Fruit fly (Drosophila melanogaster) whole organism, pupa: ENCODE results near the gene Sulf1.

Source experiments
- CG10348 ChIP-seq: fragments of 200-800 bp; sonication (Bioruptor generic); IDR thresholded peaks from 2 replicates; pipeline ENCODE4 v1.3.6; 2022; ENCODE audit warnings: missing biosample characterization, missing genetic modification characterization
- CG12605 ChIP-seq: fragments of 200-800 bp; sonication (Bioruptor generic); IDR thresholded peaks from 2 replicates; pipeline ENCODE4 v1.3.6; 2022; ENCODE audit warnings: missing biosample characterization, missing genetic modification characterization
- CG13204 ChIP-seq: fragments of 200-800 bp; sonication (Bioruptor generic); optimal IDR thresholded peaks from 2 replicates; lab custom pipeline; 2018; ENCODE audit warnings: missing biosample characterization, mild to moderate bottlenecking, missing genetic modification characterization, moderate library complexity
- CG14655 ChIP-seq: fragments of 200-800 bp; sonication (Bioruptor generic); optimal IDR thresholded peaks from 3 replicates; lab custom pipeline; 2017; ENCODE audit warnings: mild to moderate bottlenecking, missing biosample characterization, missing genetic modification reagents, missing genetic modification characterization
- CG15710 ChIP-seq: fragments of 200-800 bp; sonication (Bioruptor generic); optimal IDR thresholded peaks from 2 replicates; lab custom pipeline; 2018; ENCODE audit warnings: missing biosample characterization, mild to moderate bottlenecking, missing genetic modification characterization, moderate library complexity
- CG17806 ChIP-seq: fragments of 200-800 bp; sonication (Bioruptor generic); optimal IDR thresholded peaks from 2 replicates; lab custom pipeline; 2018; ENCODE audit warnings: missing biosample characterization, mild to moderate bottlenecking, missing genetic modification characterization, moderate library complexity
- CG32121 ChIP-seq: fragments of 200-800 bp; sonication (Bioruptor generic); IDR thresholded peaks from 2 replicates; pipeline ENCODE4 v1.3.6; 2022; ENCODE audit warnings: missing biosample characterization, missing genetic modification characterization
- CG34367 ChIP-seq: fragments of 200-800 bp; sonication (Bioruptor generic); optimal IDR thresholded peaks from 2 replicates; lab custom pipeline; 2018; ENCODE audit warnings: missing biosample characterization, mild to moderate bottlenecking, missing genetic modification characterization
- CG4496 ChIP-seq: fragments of 200-800 bp; sonication (Bioruptor generic); IDR thresholded peaks from 3 replicates; pipeline ENCODE4 v1.3.6; 2022; ENCODE audit warnings: missing biosample characterization, missing genetic modification characterization
- CG8159 ChIP-seq: fragments of 200-800 bp; sonication (Bioruptor generic); optimal IDR thresholded peaks from 3 replicates; lab custom pipeline; 2018; ENCODE audit warnings: missing biosample characterization, mild to moderate bottlenecking, missing genetic modification characterization, moderate library complexity
- CG8301 ChIP-seq: fragments of 200-800 bp; sonication (Bioruptor generic); optimal IDR thresholded peaks from 2 replicates; lab custom pipeline; 2018; ENCODE audit warnings: missing biosample characterization, mild to moderate bottlenecking, missing genetic modification characterization
- CG9948 ChIP-seq: fragments of 200-800 bp; sonication (Bioruptor generic); optimal IDR thresholded peaks from 2 replicates; lab custom pipeline; 2018; ENCODE audit warnings: missing biosample characterization, mild to moderate bottlenecking, missing genetic modification characterization, moderate library complexity
- D1 ChIP-seq: fragments of 200-800 bp; sonication (Bioruptor generic); optimal IDR thresholded peaks from 2 replicates; lab custom pipeline; 2018; ENCODE audit warnings: missing biosample characterization, mild to moderate bottlenecking, missing genetic modification characterization, moderate library complexity
- EcR ChIP-seq: fragments of 200-800 bp; sonication (Bioruptor generic); optimal IDR thresholded peaks from 3 replicates; lab custom pipeline; 2019; ENCODE audit warnings: missing biosample characterization, missing genetic modification characterization, mild to moderate bottlenecking, moderate library complexity, missing genetic modification reagents
- Ets98B ChIP-seq: fragments of 200-800 bp; sonication (Bioruptor generic); IDR thresholded peaks from 2 replicates; pipeline ENCODE4 v1.3.6; 2022; ENCODE audit warnings: missing biosample characterization, missing genetic modification characterization
- Pif1A ChIP-seq: fragments of 200-800 bp; sonication (Bioruptor generic); optimal IDR thresholded peaks from 3 replicates; lab custom pipeline; 2016; ENCODE audit warnings: missing biosample characterization, missing genetic modification characterization
- Pif1B ChIP-seq: fragments of 200-800 bp; sonication (Bioruptor generic); optimal IDR thresholded peaks from 3 replicates; lab custom pipeline; 2016; ENCODE audit warnings: missing biosample characterization, missing genetic modification characterization
- Snoo ChIP-seq: fragments of 200-800 bp; sonication (Bioruptor generic); optimal IDR thresholded peaks from 3 replicates; lab custom pipeline; 2017; ENCODE audit warnings: missing biosample characterization, mild to moderate bottlenecking, missing genetic modification characterization, inconsistent platforms
- fd96Ca ChIP-seq: fragments of 200-800 bp; sonication (Bioruptor generic); IDR thresholded peaks from 3 replicates; pipeline ENCODE4 v1.3.6; 2022; ENCODE audit warnings: missing biosample characterization, missing genetic modification characterization
- gl ChIP-seq: fragments of 200-800 bp; sonication (Bioruptor generic); optimal IDR thresholded peaks from 2 replicates; lab custom pipeline; 2018; ENCODE audit warnings: missing biosample characterization, mild to moderate bottlenecking, missing genetic modification characterization
- rn ChIP-seq: fragments of 200-800 bp; sonication (Bioruptor generic); IDR thresholded peaks from 2 replicates; pipeline ENCODE4 v1.3.6; 2022; ENCODE audit warnings: missing biosample characterization, missing genetic modification characterization

Sulf1 gene

DNA sequence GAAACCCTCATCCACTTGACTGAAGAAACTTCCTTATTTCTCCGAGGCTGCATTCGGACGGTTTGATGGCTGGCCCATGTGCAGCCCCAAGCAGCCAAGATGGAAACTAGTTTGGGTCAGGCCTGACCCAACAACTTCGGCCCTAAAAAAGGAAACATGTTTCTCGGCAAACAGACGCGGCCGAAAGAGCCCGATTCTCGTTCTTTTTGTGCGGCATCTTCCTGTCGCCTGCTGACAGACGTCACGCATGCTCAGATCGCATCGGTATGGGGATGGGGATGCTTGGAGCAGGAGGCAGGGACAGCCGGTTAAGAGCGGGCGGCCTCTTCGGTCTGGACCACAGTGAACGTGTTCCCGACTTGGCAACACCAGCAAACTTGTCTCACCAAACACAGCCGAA is 22.6 kb downstream of the Sulf1 start:
- TF ChIP-seq Pif1B (GFP tag; lab: Kevin White, UChicago) (no peak), D1 (tag; lab: Kevin White, UChicago) (no peak), CG34367 (tag; lab: Kevin White, UChicago) (no peak), CG32121 (GFP tag; lab: Robert Waterston, UW) (no peak), Pif1A (GFP tag; lab: Kevin White, UChicago) (peak; percentile 30), EcR (peak; percentile 80), CG8159 (tag; lab: Kevin White, UChicago) (no peak), CG13204 (GFP tag; lab: Kevin White, UChicago) (peak; percentile 54), gl (tag; lab: Kevin White, UChicago) (peak; percentile 15), CG15710 (no peak), Snoo (tag; lab: Kevin White, UChicago) (peak; percentile 15), CG8301 (tag; lab: Kevin White, UChicago) (no peak), rn (GFP tag; lab: Robert Waterston, UW) (no peak), CG17806 (tag; lab: Kevin White, UChicago) (no peak), CG12605 (GFP tag; lab: Robert Waterston, UW) (no peak), CG14655 (no peak), fd96Ca (no peak), CG4496 (GFP tag; lab: Robert Waterston, UW) (peak; percentile 54; the same call in 2 of the 3 replicates)

DNA sequence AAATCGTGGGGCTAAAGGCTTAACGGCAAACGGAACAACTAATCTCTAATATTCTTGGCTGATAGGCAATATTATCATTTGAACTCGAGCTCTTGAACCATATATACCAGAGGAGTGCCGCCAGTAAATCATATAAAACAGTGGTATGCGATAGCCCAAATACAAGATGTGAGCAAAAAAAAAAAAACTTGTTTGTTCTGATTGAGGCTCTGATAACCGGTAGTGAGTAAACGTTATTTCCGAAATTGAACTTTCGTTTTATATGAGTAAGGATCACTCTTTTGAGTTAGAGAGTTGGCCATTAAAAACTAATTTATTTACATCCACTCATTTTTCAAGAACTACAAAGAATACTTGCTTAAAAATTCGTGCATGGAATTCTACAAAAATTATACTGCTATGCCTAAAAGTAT is 29.3 kb downstream of the Sulf1 start:
- TF ChIP-seq CG12605 (GFP tag; lab: Robert Waterston, UW) (no peak), gl (tag; lab: Kevin White, UChicago) (no peak), CG9948 (tag; lab: Kevin White, UChicago) (no peak), Pif1B (GFP tag; lab: Kevin White, UChicago) (no peak), CG14655 (no peak), CG10348 (GFP tag; lab: Robert Waterston, UW) (no peak), EcR (no peak), CG8159 (tag; lab: Kevin White, UChicago) (no peak), rn (GFP tag; lab: Robert Waterston, UW) (no peak), Pif1A (GFP tag; lab: Kevin White, UChicago) (no peak), CG4496 (GFP tag; lab: Robert Waterston, UW) (no peak), D1 (tag; lab: Kevin White, UChicago) (no peak), CG15710 (no peak), fd96Ca (no peak), CG34367 (tag; lab: Kevin White, UChicago) (no peak), CG8301 (tag; lab: Kevin White, UChicago) (no peak), CG32121 (GFP tag; lab: Robert Waterston, UW) (no peak), Ets98B (no peak)

DNA sequence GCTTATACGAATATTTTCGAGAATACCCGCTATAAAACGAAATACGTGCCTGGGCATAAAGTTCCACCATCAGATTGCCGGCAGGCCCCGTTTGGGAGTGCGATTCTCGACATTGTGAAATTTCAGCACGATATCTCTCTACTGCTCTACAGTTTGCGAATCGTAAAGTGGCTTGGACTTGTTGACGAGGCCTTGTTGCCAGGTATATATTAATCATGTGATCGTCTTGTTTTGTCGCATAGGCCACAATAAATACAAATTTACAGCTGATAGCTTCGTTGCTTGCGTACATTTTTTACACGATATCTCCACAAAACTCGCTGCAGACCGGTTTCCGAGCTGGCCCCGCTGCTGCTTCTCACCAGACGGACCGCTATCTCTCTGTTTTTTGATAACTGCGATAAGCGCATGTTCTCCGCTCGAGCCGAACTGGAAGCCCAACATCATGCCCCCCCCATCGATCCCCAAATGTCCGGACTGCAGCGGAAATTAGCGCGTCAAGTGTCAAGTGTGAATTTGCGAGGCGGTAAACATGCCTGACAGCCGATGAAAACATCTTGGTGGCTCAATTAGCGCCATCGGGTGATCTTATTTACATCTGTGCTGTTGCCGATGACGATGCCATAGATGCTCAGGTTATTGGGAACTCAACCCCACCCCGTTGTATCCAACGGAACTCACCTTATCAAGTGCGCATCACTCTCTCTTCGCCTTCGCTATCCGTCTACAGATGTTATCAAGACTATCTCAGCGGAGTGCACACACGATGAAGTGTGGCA is 29.9 kb downstream of the Sulf1 start:
- peak; percentile 19 for TF ChIP-seq CG8159 (tag; lab: Kevin White, UChicago)
- TF ChIP-seq CG13204 (GFP tag; lab: Kevin White, UChicago): peak; percentile 67
- TF ChIP-seq gl (tag; lab: Kevin White, UChicago): no peak
- 0 out of 2 replicates have a peak, but pooled peaks have one; percentile 17 for TF ChIP-seq CG12605 (GFP tag; lab: Robert Waterston, UW)
- TF ChIP-seq CG10348 (GFP tag; lab: Robert Waterston, UW): no peak
- TF ChIP-seq CG15710: peak; percentile 10
- 0 out of 3 replicates have a peak, but pooled peaks have one; percentile 42 for TF ChIP-seq CG4496 (GFP tag; lab: Robert Waterston, UW)
- peak; percentile 30; the same call in 1 of the 2 replicates for TF ChIP-seq CG32121 (GFP tag; lab: Robert Waterston, UW)
- peak; percentile 10 for TF ChIP-seq Pif1A (GFP tag; lab: Kevin White, UChicago)

DNA sequence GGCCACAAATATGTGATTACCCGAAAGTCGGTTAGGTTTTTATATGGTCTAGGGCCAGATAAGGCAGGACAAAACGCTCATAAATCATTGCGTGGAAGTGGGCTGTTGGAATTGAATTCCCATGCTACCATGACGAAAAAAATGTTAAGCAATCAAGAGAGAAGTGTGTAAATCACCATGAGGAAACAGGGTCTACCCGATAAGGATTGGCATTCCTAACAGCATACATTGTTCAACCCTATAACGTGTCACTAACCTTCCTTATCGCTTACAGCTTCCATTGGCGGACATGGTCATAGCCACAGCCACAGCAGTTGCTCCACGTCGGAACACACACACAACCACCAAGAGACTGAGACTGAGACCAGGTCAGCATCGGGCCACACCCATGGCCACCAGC is 31.3 kb downstream of the Sulf1 start:
- TF ChIP-seq CG12605 (GFP tag; lab: Robert Waterston, UW) (no peak), EcR (peak; percentile 69)

DNA sequence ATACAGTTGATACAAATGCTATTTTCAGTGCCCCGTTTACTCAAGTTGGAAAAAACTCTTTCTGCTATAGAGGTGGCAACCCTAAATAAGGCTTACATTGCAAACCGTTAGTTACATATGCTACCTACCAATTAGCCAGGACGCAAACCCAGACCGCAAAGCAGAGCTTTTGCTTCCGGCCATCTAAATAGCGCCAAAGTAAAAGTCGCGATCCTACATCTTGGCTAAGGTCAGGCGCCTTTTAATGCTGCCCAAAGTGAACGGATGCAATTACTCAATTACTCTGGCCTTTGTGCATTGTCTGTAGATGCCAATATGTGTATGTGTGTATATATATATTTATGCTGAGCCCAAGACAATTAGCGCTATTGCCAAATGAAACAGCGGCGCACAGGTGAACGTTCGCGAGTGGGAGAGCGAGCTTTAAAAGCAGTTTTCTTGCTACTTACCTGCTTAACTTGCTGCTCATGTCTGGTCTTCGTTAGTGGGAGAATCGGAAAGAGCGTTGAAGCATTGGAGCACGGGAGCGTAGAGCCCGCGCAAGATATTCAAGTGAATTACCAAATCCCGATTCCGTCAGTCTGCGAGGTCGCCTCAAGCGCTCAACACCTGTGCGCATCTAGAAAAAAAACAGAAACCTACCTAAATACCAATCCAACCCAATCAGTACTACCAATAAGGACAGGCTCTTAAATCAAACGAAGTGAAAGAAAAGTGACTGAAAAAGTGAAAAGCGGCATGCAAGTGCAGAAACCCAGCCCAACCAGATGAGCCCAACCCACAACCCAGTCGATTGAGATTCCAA is 34.0 kb downstream of the Sulf1 start, which contains the start of gene Zip89B:
Gene Zip89B, plus strand, starts transcription at position 574 of the 805 bp plus-strand sequence.
- TF ChIP-seq CG17806 (tag; lab: Kevin White, UChicago) (no peak), rn (GFP tag; lab: Robert Waterston, UW) (no peak), CG13204 (GFP tag; lab: Kevin White, UChicago) (no peak), CG10348 (GFP tag; lab: Robert Waterston, UW) (no peak), CG32121 (GFP tag; lab: Robert Waterston, UW) (no peak), CG9948 (tag; lab: Kevin White, UChicago) (no peak), Snoo (tag; lab: Kevin White, UChicago) (no peak), Pif1A (GFP tag; lab: Kevin White, UChicago) (no peak), D1 (tag; lab: Kevin White, UChicago) (no peak), CG12605 (GFP tag; lab: Robert Waterston, UW) (no peak), fd96Ca (no peak), Pif1B (GFP tag; lab: Kevin White, UChicago) (peak; percentile 23), CG8301 (tag; lab: Kevin White, UChicago) (no peak), EcR (peak; percentile 93)
